Worm (Caenorhabditis elegans): ENCODE data around the gene C01G12.16.

ce11 chrIII:4175489-4175888, 14.5 kb downstream of the C01G12.16 start:
- TF ChIP-seq nhr-71 (tag; optimal IDR thresholded peaks at IDR 0.05), result no peak
- no peak for TF ChIP-seq nhr-84 (tag; optimal IDR thresholded peaks at IDR 0.05)
- no peak for TF ChIP-seq pqm-1 (tag; optimal IDR thresholded peaks at IDR 0.05)
- no peak for TF ChIP-seq elt-2 (tag; optimal IDR thresholded peaks at IDR 0.05)
- no peak for TF ChIP-seq ztf-4 (tag; optimal IDR thresholded peaks at IDR 0.05)
- TF ChIP-seq pag-3 (tag; optimal IDR thresholded peaks at IDR 0.05; ENCODE audit: borderline replicate concordance, insufficient read depth), result no peak
- no peak for TF ChIP-seq nhr-77 (tag; optimal IDR thresholded peaks at IDR 0.05)
- TF ChIP-seq rnt-1 (tag; optimal IDR thresholded peaks at IDR 0.05), result no peak
- no peak for TF ChIP-seq lin-35 (GFP tag; optimal IDR thresholded peaks at IDR 0.05)
- TF ChIP-seq ama-1 (optimal IDR thresholded peaks at IDR 0.05), result no peak
- TF ChIP-seq dpl-1 (GFP tag; optimal IDR thresholded peaks at IDR 0.05), result no peak
- TF ChIP-seq dsc-1 (tag; optimal IDR thresholded peaks at IDR 0.05), result no peak
- no peak for TF ChIP-seq fkh-8 (tag; optimal IDR thresholded peaks at IDR 0.05)

All from whole organism, L1 larva.